Worm (Caenorhabditis elegans) whole organism, midembryonic: ENCODE measurements around the gene AH9.4.

Experiments
- T22C8.4 ChIP-seq: fragments of 200-800 bp; sonication (Bioruptor generic); IDR thresholded peaks from 2 replicates; pipeline ENCODE4 v1.3.6; 2022; ENCODE audit warnings: missing genetic modification characterization, missing compliant biosample characterization
- cog-1 ChIP-seq: sonication (generic microtip); optimal IDR thresholded peaks from 2 replicates; lab custom pipeline; 2016; ENCODE audit warnings: missing genetic modification characterization, missing compliant biosample characterization
- flt-1 ChIP-seq: fragments of 200-800 bp; sonication (Bioruptor generic); IDR thresholded peaks from 2 replicates; pipeline ENCODE4 v1.3.6; 2022; ENCODE audit warnings: missing genetic modification characterization, missing compliant biosample characterization
- klf-2 ChIP-seq: fragments of 200-800 bp; sonication (Bioruptor generic); conservative IDR thresholded peaks from 2 replicates; pipeline ENCODE4 v1.3.6; 2022; ENCODE audit warnings: missing genetic modification reagents, missing genetic modification characterization, missing compliant biosample characterization
- med-1 ChIP-seq: sonication (generic microtip); optimal IDR thresholded peaks from 2 replicates; lab custom pipeline; 2017; ENCODE audit warnings: missing genetic modification characterization, mild to moderate bottlenecking, missing compliant biosample characterization, antibody characterized with exemption, missing genetic modification reagents; ENCODE audit not compliant: insufficient read depth
- tab-1 ChIP-seq: fragments of 200-800 bp; sonication (Bioruptor generic); IDR thresholded peaks from 2 replicates; pipeline ENCODE4 v1.3.6; 2022; ENCODE audit warnings: missing genetic modification characterization, missing compliant biosample characterization
- ztf-23 ChIP-seq: fragments of 200-800 bp; sonication (Bioruptor generic); IDR thresholded peaks from 2 replicates; pipeline ENCODE4 v1.3.6; 2022; ENCODE audit warnings: missing genetic modification reagents, missing genetic modification characterization, missing compliant biosample characterization

DNA sequence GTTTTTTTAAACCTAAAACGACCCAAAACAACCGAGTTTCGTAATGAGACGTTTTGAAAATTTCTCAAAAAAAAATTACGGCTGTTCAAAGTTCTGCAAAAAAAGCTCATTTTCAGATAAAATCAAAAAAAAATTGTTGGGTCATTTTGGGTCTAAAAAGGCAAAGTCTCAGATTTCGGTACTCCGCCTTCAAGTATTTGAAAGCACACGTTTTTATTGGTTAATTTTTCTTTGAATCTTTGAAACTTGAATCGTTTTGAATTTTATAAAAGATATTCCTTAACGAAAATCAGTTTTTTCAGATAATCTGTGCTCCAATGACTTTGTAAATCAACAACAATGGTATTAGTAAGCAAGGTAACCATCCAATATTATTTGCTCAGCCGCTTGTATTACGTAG lies 28.6 kb upstream of the AH9.4 start, which contains the start of gene hum-6:
- TF ChIP-seq cog-1 (tag; lab: Kevin White, UChicago) (no peak), flt-1 (GFP tag; lab: Robert Waterston, UW) (no peak), ztf-23 (GFP tag; lab: Robert Waterston, UW) (no peak), med-1 (no peak), tab-1 (no peak), T22C8.4 (GFP tag; lab: Robert Waterston, UW) (no peak), klf-2 (GFP tag; lab: Robert Waterston, UW) (no peak)
